Worm (Caenorhabditis elegans): ENCODE results near the gene ptr-24.

Gene ptr-24

ce11 chrX:13337728-13338127 is at the start of gene ptr-24:
ptr-24 (plus strand) TSS chrX:13338028.
- TF ChIP-seq unc-62 (GFP tag; optimal IDR thresholded peaks at IDR 0.05): no peak

ce11 chrX:13288715-13289114 is 49.1 kb upstream of the ptr-24 start, which contains the start of gene R04D3.4:
R04D3.4 (minus strand) TSS chrX:13288815.
- TF ChIP-seq unc-62 (GFP tag; optimal IDR thresholded peaks at IDR 0.05): no peak

ce11 chrX:13290531-13290930 is 47.3 kb upstream of the ptr-24 start, which contains the start of gene R04D3.3:
R04D3.3 (minus strand) TSS chrX:13290631.
- TF ChIP-seq unc-62 (GFP tag; optimal IDR thresholded peaks at IDR 0.05): no peak

- no peak for TF ChIP-seq unc-62 (GFP tag; optimal IDR thresholded peaks at IDR 0.05)
Observed at ce11 chrX:13291506-13291905, 46.3 kb upstream of the ptr-24 start, which contains the start of gene srd-38. srd-38 (plus strand) TSS chrX:13291806.

- TF ChIP-seq unc-62 (GFP tag; optimal IDR thresholded peaks at IDR 0.05): no peak
Observed at ce11 chrX:13293023-13293422, 44.8 kb upstream of the ptr-24 start.

- TF ChIP-seq unc-62 (GFP tag; optimal IDR thresholded peaks at IDR 0.05): no peak
Observed at ce11 chrX:13294669-13295068, 43.2 kb upstream of the ptr-24 start, which contains the start of gene srd-36. srd-36 (minus strand) TSS chrX:13294769.

- TF ChIP-seq unc-62 (GFP tag; optimal IDR thresholded peaks at IDR 0.05): no peak
Observed at ce11 chrX:13300503-13300902, 37.3 kb upstream of the ptr-24 start, which contains the start of gene srd-39. srd-39 (minus strand) TSS chrX:13300603.

ce11 chrX:13303357-13303756 is 34.5 kb upstream of the ptr-24 start, which contains the start of gene srd-42:
srd-42 (minus strand) TSS chrX:13303457.
- no peak for TF ChIP-seq unc-62 (GFP tag; optimal IDR thresholded peaks at IDR 0.05)

ce11 chrX:13305779-13306178 is 32.0 kb upstream of the ptr-24 start, which contains the start of gene srd-43:
srd-43 (minus strand) TSS chrX:13305844.
- no peak for TF ChIP-seq unc-62 (GFP tag; optimal IDR thresholded peaks at IDR 0.05)

- TF ChIP-seq unc-62 (GFP tag; optimal IDR thresholded peaks at IDR 0.05): no peak
Observed at ce11 chrX:13306869-13307446, 30.9 kb upstream of the ptr-24 start.

- no peak for TF ChIP-seq unc-62 (GFP tag; optimal IDR thresholded peaks at IDR 0.05)
Observed at ce11 chrX:13307852-13308251, 30.0 kb upstream of the ptr-24 start.

ce11 chrX:13308745-13309144 is 29.1 kb upstream of the ptr-24 start, which contains the start of gene srxa-8:
srxa-8 (minus strand) TSS chrX:13308845.
- no peak for TF ChIP-seq unc-62 (GFP tag; optimal IDR thresholded peaks at IDR 0.05)

- TF ChIP-seq unc-62 (GFP tag; optimal IDR thresholded peaks at IDR 0.05): no peak
Observed at ce11 chrX:13310763-13311162, 27.1 kb upstream of the ptr-24 start.

ce11 chrX:13311641-13312423 is 26.0 kb upstream of the ptr-24 start, which contains the start of gene F46G10.1:
F46G10.1 (minus strand) TSS chrX:13311755.
- no peak for TF ChIP-seq unc-62 (GFP tag; optimal IDR thresholded peaks at IDR 0.05)

- no peak for TF ChIP-seq unc-62 (GFP tag; optimal IDR thresholded peaks at IDR 0.05)
Observed at ce11 chrX:13315093-13315492, 22.7 kb upstream of the ptr-24 start.

- TF ChIP-seq unc-62 (GFP tag; optimal IDR thresholded peaks at IDR 0.05): no peak
Observed at ce11 chrX:13317532-13317931, 20.3 kb upstream of the ptr-24 start.

ce11 chrX:13318316-13318715 is 19.5 kb upstream of the ptr-24 start:
- no peak for TF ChIP-seq unc-62 (GFP tag; optimal IDR thresholded peaks at IDR 0.05)

Measured in whole organism, dauer.